Fruit fly (Drosophila melanogaster) whole organism: ENCODE results near the gene rgn.

Experiments
- CG8478 ChIP-seq: fragments of >200 bp; optimal IDR thresholded peaks from 2 replicates; lab custom pipeline; 2018; ENCODE audit warnings: inconsistent platforms
- Dll ChIP-seq: fragments of >200 bp; optimal IDR thresholded peaks from 2 replicates; lab custom pipeline; 2017
- EcR ChIP-seq, 2 experiments: fragments of >200 bp; optimal IDR thresholded peaks; 2 replicates each; lab custom pipeline; 2017; ENCODE audit warnings: missing biosample characterization in 2 of 2, missing genetic modification characterization in 2 of 2, missing genetic modification reagents in 2 of 2
- pan ChIP-seq: fragments of >200 bp; optimal IDR thresholded peaks from 2 replicates; lab custom pipeline; 2017
- psq ChIP-seq: fragments of >200 bp; optimal IDR thresholded peaks from 2 replicates; lab custom pipeline; 2017
- usp ChIP-seq: fragments of >200 bp; optimal IDR thresholded peaks from 2 replicates; lab custom pipeline; 2017; ENCODE audit warnings: missing biosample characterization, missing genetic modification characterization, mixed read lengths

dm6 chr3L:21406638-21407037 is 24.3 kb downstream of the rgn start, which contains the start of gene sa:
- no peak for TF ChIP-seq usp (GFP tag; lab: Kevin White, UChicago)
- TF ChIP-seq CG8478 (lab: Kevin White, UChicago), result no peak
- TF ChIP-seq EcR (GFP tag; optimal IDR thresholded peaks at IDR 0.05; lab: Kevin White, UChicago), result no peak
- TF ChIP-seq pan (lab: Kevin White, UChicago), result no peak
- no peak for TF ChIP-seq psq
- no peak for TF ChIP-seq Dll (lab: Kevin White, UChicago)
